Worm (Caenorhabditis elegans): ENCODE measurements around the gene dsc-1.

DNA sequence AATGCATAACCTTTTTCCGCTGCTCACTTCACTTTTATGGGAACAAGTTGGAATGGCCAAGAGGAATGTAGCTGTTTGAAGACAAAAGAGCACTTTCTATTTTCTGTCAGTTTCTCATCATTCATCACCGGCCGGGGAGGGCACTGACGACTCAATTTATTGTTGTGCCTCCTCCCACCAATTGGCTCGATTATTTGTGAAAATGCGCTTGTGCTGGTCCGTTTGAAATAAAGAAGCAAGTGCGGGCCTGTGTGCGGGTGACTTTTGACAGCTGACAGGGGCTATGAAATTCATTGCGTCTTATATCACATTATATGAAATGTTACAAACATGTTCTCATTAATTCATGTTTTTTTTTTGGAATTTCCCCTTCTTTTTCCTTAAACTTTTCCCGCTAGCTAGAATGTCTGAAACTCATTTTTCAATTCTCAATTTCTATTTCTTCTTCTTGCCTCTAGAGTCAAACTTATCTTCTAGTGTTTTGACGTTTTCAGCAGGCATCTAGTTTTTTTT lies 20.6 kb downstream of the dsc-1 start:
- TF ChIP-seq ref-1 (GFP tag; conservative IDR thresholded peaks at IDR 0.05) (no peak), med-1 (GFP tag; optimal IDR thresholded peaks at IDR 0.05; ENCODE audit: insufficient read depth) (no peak), klf-2 (GFP tag; conservative IDR thresholded peaks at IDR 0.05) (no peak), cog-1 (tag; optimal IDR thresholded peaks at IDR 0.05) (no peak), flt-1 (GFP tag; IDR thresholded peaks at IDR 0.05) (no peak), ztf-29 (GFP tag; IDR thresholded peaks at IDR 0.05) (no peak), ztf-23 (GFP tag; IDR thresholded peaks at IDR 0.05) (no peak), T22C8.4 (GFP tag; IDR thresholded peaks at IDR 0.05) (no peak), tab-1 (GFP tag; IDR thresholded peaks at IDR 0.05) (no peak)

Measured in whole organism, midembryonic.